Fruit fly (Drosophila melanogaster) Kc167 (cell line): ENCODE measurements around the gene Jupiter.

Experiments used
- Myc ChIP-seq: fragments of >200 bp; optimal IDR thresholded peaks from 2 replicates; lab custom pipeline; 2017; ENCODE audit warnings: missing external identifiers
- Sin3A ChIP-seq: fragments of >200 bp; optimal IDR thresholded peaks from 2 replicates; lab custom pipeline; 2018; ENCODE audit warnings: missing external identifiers
- h ChIP-seq: fragments of >200 bp; optimal IDR thresholded peaks from 3 replicates; lab custom pipeline; 2018; ENCODE audit warnings: missing external identifiers
- insv ChIP-seq: fragments of >200 bp; optimal IDR thresholded peaks from 3 replicates; lab custom pipeline; 2018; ENCODE audit warnings: missing external identifiers
- psq ChIP-seq: fragments of >200 bp; optimal IDR thresholded peaks from 2 replicates; lab custom pipeline; 2017; ENCODE audit warnings: missing external identifiers
- ttk ChIP-seq: sonication (Bioruptor generic); optimal IDR thresholded peaks from 2 replicates; lab custom pipeline; 2017; ENCODE audit warnings: missing external identifiers

Gene Jupiter

DNA sequence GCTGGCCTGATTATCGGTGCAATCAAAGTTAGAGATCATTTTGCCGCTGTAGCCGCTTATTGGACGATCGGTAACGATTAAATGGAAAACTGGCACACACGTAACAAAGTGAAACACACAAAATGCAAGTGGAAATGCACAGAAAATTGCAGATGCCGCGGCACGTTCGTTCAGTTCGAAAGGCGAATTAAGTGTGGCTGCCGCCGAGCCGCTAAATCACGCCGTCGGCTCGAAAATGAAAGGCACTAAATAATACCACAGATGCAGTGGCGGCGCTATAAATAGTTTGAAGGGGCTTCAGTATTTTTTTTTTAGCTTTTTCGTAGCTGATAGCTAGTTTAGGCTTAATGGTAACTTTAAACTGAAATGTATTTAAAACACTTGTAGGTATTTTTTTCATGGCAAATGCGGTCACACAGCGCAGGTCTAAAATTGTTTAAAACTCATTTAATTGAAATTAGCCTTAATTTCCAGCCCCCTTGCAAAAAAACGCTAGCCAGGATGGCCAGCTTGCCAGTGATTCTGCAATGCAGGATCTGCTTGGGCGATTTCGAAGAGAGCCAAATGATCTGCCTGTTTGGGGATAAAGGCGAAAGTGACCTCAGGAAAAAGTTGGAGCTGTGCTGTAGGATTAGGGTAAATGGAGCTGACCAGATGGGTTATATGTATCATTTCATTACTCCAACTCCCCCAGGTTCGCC, at the start of gene Jupiter, which contains the start of gene CG14710:
Gene Jupiter, minus strand, starts transcription at position 198 of the 701 bp plus-strand sequence.
Gene CG14710, plus strand, starts transcription at position 382 of the 701 bp plus-strand sequence.
- no peak for TF ChIP-seq h
- no peak for TF ChIP-seq insv (lab: Kevin White, UChicago)
- no peak for TF ChIP-seq Myc
- TF ChIP-seq ttk (lab: Kevin White, UChicago) = no peak
- TF ChIP-seq Sin3A = no peak
- no peak for TF ChIP-seq psq (lab: Kevin White, UChicago)

dm6 chr3R:11665925-11666687, 46.4 kb upstream of the Jupiter start:
- TF ChIP-seq h (no peak), insv (lab: Kevin White, UChicago) (no peak), Sin3A (no peak), Myc (no peak), psq (lab: Kevin White, UChicago) (no peak), ttk (lab: Kevin White, UChicago) (no peak)

DNA sequence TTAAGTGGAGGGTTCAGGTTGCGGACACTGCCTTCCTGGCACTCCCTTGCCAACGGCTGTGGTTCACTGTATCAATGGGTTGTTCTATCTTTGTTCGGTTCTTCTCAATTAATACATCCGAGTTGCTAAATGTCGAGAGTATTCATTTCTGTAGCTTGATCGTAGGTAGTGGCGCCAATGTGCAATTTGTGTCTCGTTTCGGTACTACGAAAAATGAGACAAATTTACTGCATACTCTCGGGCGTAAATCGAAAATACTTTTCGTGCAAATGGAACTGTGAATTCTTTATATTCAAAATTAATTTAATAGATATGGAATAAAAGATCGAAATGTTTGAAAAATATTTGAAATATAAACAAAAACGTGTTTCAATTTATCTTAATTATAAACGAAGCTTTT, 45.8 kb upstream of the Jupiter start:
- TF ChIP-seq psq (lab: Kevin White, UChicago) (no peak), h (no peak), Myc (no peak), insv (lab: Kevin White, UChicago) (no peak), Sin3A (no peak), ttk (lab: Kevin White, UChicago) (no peak)

DNA sequence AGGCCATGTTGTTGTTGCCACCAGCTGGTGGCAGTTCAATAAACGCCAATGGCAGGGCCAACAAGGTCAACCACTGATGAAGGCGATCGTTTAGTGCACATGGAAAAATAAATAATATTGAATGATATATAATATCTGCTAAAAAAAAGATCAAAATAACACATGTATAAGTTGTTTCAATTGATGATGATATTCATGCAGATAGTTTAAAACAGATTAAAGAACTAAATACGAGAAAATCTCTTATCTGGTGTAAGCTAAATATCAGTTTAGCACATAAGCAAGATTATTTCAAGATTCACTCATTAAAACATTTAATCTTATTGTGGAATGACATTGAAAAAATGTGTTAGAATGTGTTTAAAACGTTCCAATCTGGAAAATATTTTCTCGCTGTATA, 43.7 kb upstream of the Jupiter start:
- no peak for TF ChIP-seq h
- no peak for TF ChIP-seq insv (lab: Kevin White, UChicago)
- TF ChIP-seq Myc = no peak
- TF ChIP-seq psq (lab: Kevin White, UChicago) = no peak
- no peak for TF ChIP-seq ttk (lab: Kevin White, UChicago)
- no peak for TF ChIP-seq Sin3A

dm6 chr3R:11662617-11663016, 42.9 kb upstream of the Jupiter start:
- TF ChIP-seq h (no peak), insv (lab: Kevin White, UChicago) (no peak), Myc (no peak), psq (lab: Kevin White, UChicago) (no peak), ttk (lab: Kevin White, UChicago) (no peak), Sin3A (no peak)

- TF ChIP-seq ttk (lab: Kevin White, UChicago) (no peak), psq (lab: Kevin White, UChicago) (no peak), h (no peak), insv (lab: Kevin White, UChicago) (no peak)
These were observed 42.0 kb upstream of the Jupiter start for dm6 chr3R:11661712-11662111.

DNA sequence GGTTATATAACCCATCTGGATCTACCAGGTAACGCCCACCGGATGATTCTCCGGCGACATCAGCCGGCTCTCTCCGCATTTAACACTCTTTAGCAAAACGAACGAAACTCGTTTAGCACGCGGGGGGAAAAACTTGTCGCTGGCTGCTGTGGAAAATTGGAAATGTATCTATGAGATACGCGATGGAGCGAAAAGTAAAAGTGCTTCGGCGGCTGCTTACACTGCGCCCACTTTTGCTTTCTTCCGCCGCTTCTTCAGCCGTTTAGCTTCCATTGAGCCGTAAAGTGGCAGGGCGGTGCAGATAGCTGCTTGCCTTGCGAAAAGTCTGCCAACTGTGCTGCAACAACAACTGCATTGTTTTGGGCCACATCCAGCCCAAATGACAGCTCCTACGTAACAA, 41.5 kb upstream of the Jupiter start:
- no peak for TF ChIP-seq ttk (lab: Kevin White, UChicago)
- TF ChIP-seq h = no peak
- TF ChIP-seq Myc = no peak
- TF ChIP-seq psq (lab: Kevin White, UChicago) = no peak
- TF ChIP-seq Sin3A = no peak
- no peak for TF ChIP-seq insv (lab: Kevin White, UChicago)

dm6 chr3R:11657786-11658193, 38.1 kb upstream of the Jupiter start:
- TF ChIP-seq Sin3A (no peak), insv (lab: Kevin White, UChicago) (no peak), Myc (no peak), h (no peak), ttk (lab: Kevin White, UChicago) (no peak), psq (lab: Kevin White, UChicago) (no peak)

dm6 chr3R:11656614-11657216, 37.0 kb upstream of the Jupiter start:
- TF ChIP-seq h = no peak
- TF ChIP-seq Myc = no peak
- TF ChIP-seq psq (lab: Kevin White, UChicago) = no peak
- no peak for TF ChIP-seq ttk (lab: Kevin White, UChicago)
- no peak for TF ChIP-seq insv (lab: Kevin White, UChicago)
- TF ChIP-seq Sin3A = no peak

DNA sequence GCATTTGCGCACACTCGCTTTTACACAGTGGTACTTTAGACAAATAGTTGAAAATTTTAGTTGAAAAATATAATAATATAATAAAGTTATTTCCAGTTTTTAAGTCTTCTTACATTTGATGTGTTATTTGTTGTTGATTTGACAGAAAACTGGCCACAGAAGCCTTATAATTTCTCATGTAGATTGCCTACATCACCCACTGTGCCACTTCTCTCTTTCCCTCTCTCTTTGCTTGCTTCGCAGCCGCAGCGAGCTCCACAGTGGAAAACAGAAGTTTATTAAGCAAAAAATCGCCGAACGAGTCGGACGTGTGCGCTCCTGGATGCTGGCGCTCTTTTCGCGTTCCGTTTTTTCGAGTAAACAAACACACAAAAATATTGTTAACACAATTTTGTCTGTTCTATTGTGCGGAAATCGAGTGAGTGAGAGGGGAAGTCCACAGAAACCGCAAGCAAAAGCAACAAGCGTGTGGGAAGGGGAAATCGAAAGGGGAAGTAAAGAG, 36.2 kb upstream of the Jupiter start, which contains the start of gene CG42327:
Gene CG42327, plus strand, starts transcription at position 277 of the 502 bp plus-strand sequence.
- no peak for TF ChIP-seq h

- TF ChIP-seq Myc (no peak), h (no peak), Sin3A (no peak), ttk (lab: Kevin White, UChicago) (no peak), psq (lab: Kevin White, UChicago) (no peak), insv (lab: Kevin White, UChicago) (no peak)
These were observed 30.7 kb upstream of the Jupiter start, which contains the start of the genes Csk and Elp1 for dm6 chr3R:11650105-11651039. Gene Csk (minus strand): TSS chr3R:11650706. Gene Elp1 (plus strand): TSS chr3R:11650971.
